Fruit fly (Drosophila melanogaster): ENCODE data around the gene spd-2.

spd-2 gene

dm6 chr3L:16582678-16583315, 12.0 kb downstream of the spd-2 start, which contains the start of gene Rpn12:
Gene Rpn12 (plus strand): TSS chr3L:16583028.
- TF ChIP-seq ovo (GFP tag; optimal IDR thresholded peaks at IDR 0.05) (no peak), CG11617 (GFP tag; optimal IDR thresholded peaks at IDR 0.05) (peak; percentile 38), toe (GFP tag; optimal IDR thresholded peaks at IDR 0.05) (no peak), CG7045 (GFP tag; optimal IDR thresholded peaks at IDR 0.05) (peak; percentile 41), CG33017 (tag; optimal IDR thresholded peaks at IDR 0.05) (peak; percentile 63), kay (GFP tag; ENCODE audit: borderline replicate concordance) (no peak), Hr96 (GFP tag; optimal IDR thresholded peaks at IDR 0.05) (no peak), bab1 (GFP tag; optimal IDR thresholded peaks at IDR 0.05) (peak; percentile 61), cic (GFP tag; optimal IDR thresholded peaks at IDR 0.05) (no peak), tj (GFP tag; optimal IDR thresholded peaks at IDR 0.05) (peak; percentile 33), pad (GFP tag; optimal IDR thresholded peaks at IDR 0.05) (peak; percentile 20), CG14711 (tag; optimal IDR thresholded peaks at IDR 0.05) (peak; percentile 49), Crg-1 (GFP tag; optimal IDR thresholded peaks at IDR 0.05) (peak; percentile 16), Clk (GFP tag; optimal IDR thresholded peaks at IDR 0.05) (no peak), CG5204 (GFP tag; optimal IDR thresholded peaks at IDR 0.05) (no peak), CG7101 (tag; optimal IDR thresholded peaks at IDR 0.05) (peak; percentile 62), CG12768 (GFP tag; optimal IDR thresholded peaks at IDR 0.05) (peak; percentile 2), cnc (optimal IDR thresholded peaks at IDR 0.05) (peak in 1 of 2 experiments; percentile 35)

DNA sequence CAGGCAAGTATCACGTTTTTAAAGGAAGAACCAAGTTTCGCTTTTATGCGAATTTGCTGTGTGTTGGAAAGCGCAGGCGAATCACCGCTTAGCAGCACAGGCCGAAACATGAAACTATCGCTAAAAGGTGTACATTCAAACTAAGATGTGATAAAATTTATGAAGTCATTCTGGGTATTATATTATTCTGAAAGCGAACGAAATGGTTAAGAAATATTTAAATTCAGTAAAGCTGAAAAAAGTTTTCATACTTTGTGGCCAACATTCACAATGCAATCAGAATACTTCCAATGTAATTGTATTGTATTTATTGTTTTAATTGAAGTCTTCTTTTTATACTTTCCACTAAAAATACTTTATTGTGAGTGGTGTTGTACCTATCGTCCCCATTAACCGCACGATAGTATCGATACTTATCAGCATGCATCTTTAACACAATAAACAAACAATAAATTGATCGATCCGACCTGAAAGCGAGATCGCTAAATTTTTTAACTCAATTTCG, 13.6 kb downstream of the spd-2 start, which contains the start of gene Smn:
Gene Smn, minus strand, starts transcription at position 347 of the 505 bp plus-strand sequence.
- TF ChIP-seq cnc (optimal IDR thresholded peaks at IDR 0.05) (no peak), bab1 (GFP tag; optimal IDR thresholded peaks at IDR 0.05) (peak; percentile 68), Hr96 (GFP tag; optimal IDR thresholded peaks at IDR 0.05) (no peak), cic (GFP tag; optimal IDR thresholded peaks at IDR 0.05) (no peak), CG11617 (GFP tag; optimal IDR thresholded peaks at IDR 0.05) (peak; percentile 63), kay (GFP tag; ENCODE audit: borderline replicate concordance) (no peak), Mnt (GFP tag; optimal IDR thresholded peaks at IDR 0.05) (peak; percentile 49), CG33017 (tag; optimal IDR thresholded peaks at IDR 0.05) (peak; percentile 54), tj (GFP tag; optimal IDR thresholded peaks at IDR 0.05) (peak; percentile 28), CG12768 (GFP tag; optimal IDR thresholded peaks at IDR 0.05) (peak; percentile 28), CG14711 (tag; optimal IDR thresholded peaks at IDR 0.05) (peak; percentile 47), CG5204 (GFP tag; optimal IDR thresholded peaks at IDR 0.05) (no peak), ovo (GFP tag; optimal IDR thresholded peaks at IDR 0.05) (peak; percentile 34), CG7101 (tag; optimal IDR thresholded peaks at IDR 0.05) (peak; percentile 64), Clk (GFP tag; optimal IDR thresholded peaks at IDR 0.05) (peak; percentile 4), CG7045 (GFP tag; optimal IDR thresholded peaks at IDR 0.05) (no peak), CG1620 (GFP tag; optimal IDR thresholded peaks at IDR 0.05) (peak; percentile 56), Crg-1 (GFP tag; optimal IDR thresholded peaks at IDR 0.05) (peak; percentile 82), toe (GFP tag; optimal IDR thresholded peaks at IDR 0.05) (no peak), pad (GFP tag; optimal IDR thresholded peaks at IDR 0.05) (peak; percentile 69)

dm6 chr3L:16580049-16580448, 14.8 kb downstream of the spd-2 start, which contains the start of gene nxf2:
Gene nxf2 (minus strand): TSS chr3L:16580306.
- TF ChIP-seq CG12768 (GFP tag; optimal IDR thresholded peaks at IDR 0.05) = no peak
- TF ChIP-seq CG14711 (tag; optimal IDR thresholded peaks at IDR 0.05) = no peak
- no peak for TF ChIP-seq Mnt (GFP tag; optimal IDR thresholded peaks at IDR 0.05)
- peak; percentile 65 for TF ChIP-seq bab1 (GFP tag; optimal IDR thresholded peaks at IDR 0.05)
- TF ChIP-seq CG7045 (GFP tag; optimal IDR thresholded peaks at IDR 0.05) = no peak
- TF ChIP-seq tj (GFP tag; optimal IDR thresholded peaks at IDR 0.05) = peak; percentile 98
- no peak for TF ChIP-seq toe (GFP tag; optimal IDR thresholded peaks at IDR 0.05)
- TF ChIP-seq ovo (GFP tag; optimal IDR thresholded peaks at IDR 0.05) = peak; percentile 54

DNA sequence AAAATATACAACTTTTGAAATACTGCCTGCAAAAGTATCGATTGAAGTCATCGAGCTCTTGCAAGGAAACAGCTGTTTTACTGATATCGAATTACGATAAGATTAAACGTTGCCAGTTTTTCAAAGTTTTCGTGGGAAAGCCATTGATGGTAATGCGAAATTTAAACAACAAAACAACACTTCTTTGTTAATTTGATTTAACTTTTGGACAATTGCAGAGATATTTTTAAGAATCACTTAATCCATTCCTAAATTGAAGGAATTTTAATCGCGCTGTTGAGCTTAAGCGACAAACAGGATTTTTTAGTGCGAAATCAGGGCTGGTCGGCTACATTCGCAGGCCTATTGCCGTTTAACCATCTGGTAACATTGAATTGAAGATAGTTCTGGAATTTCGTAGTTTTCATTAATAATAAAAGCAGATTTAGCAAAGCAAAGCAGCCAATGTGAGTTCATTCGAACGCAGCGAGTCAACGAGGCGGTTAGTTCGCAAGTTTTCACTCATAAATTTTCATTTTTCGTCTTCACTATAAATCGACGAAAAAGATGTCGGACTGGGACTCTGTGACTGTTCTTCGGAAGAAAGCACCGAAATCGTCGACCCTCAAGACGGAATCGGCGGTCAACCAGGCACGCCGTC, 20.4 kb downstream of the spd-2 start, which contains the start of gene mbf1:
Gene mbf1, plus strand, starts transcription at position 130 of the 640 bp plus-strand sequence.
- peak; percentile 63 for TF ChIP-seq bab1 (GFP tag; optimal IDR thresholded peaks at IDR 0.05)
- TF ChIP-seq CG1620 (GFP tag; optimal IDR thresholded peaks at IDR 0.05) = peak; percentile 13
- peak; percentile 8 for TF ChIP-seq CG7101 (tag; optimal IDR thresholded peaks at IDR 0.05)
- no peak for TF ChIP-seq toe (GFP tag; optimal IDR thresholded peaks at IDR 0.05)
- TF ChIP-seq CG11617 (GFP tag; optimal IDR thresholded peaks at IDR 0.05) = peak; percentile 44
- no peak for TF ChIP-seq Hr96 (GFP tag; optimal IDR thresholded peaks at IDR 0.05)
- no peak for TF ChIP-seq CG33017 (tag; optimal IDR thresholded peaks at IDR 0.05)
- peak; percentile 39 for TF ChIP-seq Mnt (GFP tag; optimal IDR thresholded peaks at IDR 0.05)
- TF ChIP-seq cic (GFP tag; optimal IDR thresholded peaks at IDR 0.05) = peak; percentile 22
- no peak for TF ChIP-seq CG7045 (GFP tag; optimal IDR thresholded peaks at IDR 0.05)
- no peak for TF ChIP-seq ovo (GFP tag; optimal IDR thresholded peaks at IDR 0.05)
- TF ChIP-seq kay (GFP tag; ENCODE audit: borderline replicate concordance) = peak; percentile 93
- peak; percentile 15 for TF ChIP-seq tj (GFP tag; optimal IDR thresholded peaks at IDR 0.05)
- TF ChIP-seq CG14711 (tag; optimal IDR thresholded peaks at IDR 0.05) = no peak
- TF ChIP-seq cnc (optimal IDR thresholded peaks at IDR 0.05) = no peak
- TF ChIP-seq Crg-1 (GFP tag; optimal IDR thresholded peaks at IDR 0.05) = no peak
- TF ChIP-seq pad (GFP tag; optimal IDR thresholded peaks at IDR 0.05) = no peak
- no peak for TF ChIP-seq Clk (GFP tag; optimal IDR thresholded peaks at IDR 0.05)
- no peak for TF ChIP-seq CG12768 (GFP tag; optimal IDR thresholded peaks at IDR 0.05)
- TF ChIP-seq CG5204 (GFP tag; optimal IDR thresholded peaks at IDR 0.05) = no peak

- peak; percentile 8 for TF ChIP-seq cic (GFP tag; optimal IDR thresholded peaks at IDR 0.05)
- TF ChIP-seq CG12768 (GFP tag; optimal IDR thresholded peaks at IDR 0.05) = peak; percentile 3
Observed at dm6 chr3L:16573234-16573633, 21.6 kb downstream of the spd-2 start, which contains the start of gene Mipp1. Gene Mipp1 (minus strand): TSS chr3L:16573334.

All from whole organism, adult.